Worm (Caenorhabditis elegans): Measurements from ENCODE around the gene C32D5.10.
A peak's percentile ranks its signal among the peaks of the same experiment; 100 is the strongest.

Gene C32D5.10

ce11 chrII:6324086-6324485 lies 27.7 kb downstream of the C32D5.10 start, which contains the start of gene sma-6:
TSS of gene sma-6 (plus strand) at chrII:6324484.
- TF ChIP-seq fos-1 (tag; optimal IDR thresholded peaks at IDR 0.05) = peak; percentile 32
- peak; percentile 50 for TF ChIP-seq sma-3 (GFP tag; optimal IDR thresholded peaks at IDR 0.05)
- no peak for TF ChIP-seq lsy-2 (tag; optimal IDR thresholded peaks at IDR 0.05)

- TF ChIP-seq unc-55 (GFP tag; optimal IDR thresholded peaks at IDR 0.05) = no peak
- no peak for TF ChIP-seq sem-4 (tag; optimal IDR thresholded peaks at IDR 0.05)
- no peak for TF ChIP-seq dmd-4 (tag; optimal IDR thresholded peaks at IDR 0.05)
- TF ChIP-seq skn-1 (tag; optimal IDR thresholded peaks at IDR 0.05) = no peak
- no peak for TF ChIP-seq nhr-11 (tag; optimal IDR thresholded peaks at IDR 0.05)
- no peak for TF ChIP-seq ztf-4 (tag; optimal IDR thresholded peaks at IDR 0.05)
- no peak for TF ChIP-seq nhr-25 (tag; optimal IDR thresholded peaks at IDR 0.05)
- no peak for TF ChIP-seq mdl-1 (tag; optimal IDR thresholded peaks at IDR 0.05)
- TF ChIP-seq lin-13 (GFP tag; optimal IDR thresholded peaks at IDR 0.05) = no peak
- TF ChIP-seq nhr-23 (tag; optimal IDR thresholded peaks at IDR 0.05) = no peak
- no peak for TF ChIP-seq ceh-16 (tag; optimal IDR thresholded peaks at IDR 0.05)
- TF ChIP-seq nhr-12 (tag; optimal IDR thresholded peaks at IDR 0.05) = no peak
- no peak for TF ChIP-seq ama-1 (optimal IDR thresholded peaks at IDR 0.05)
- TF ChIP-seq R02D3.7 (tag; optimal IDR thresholded peaks at IDR 0.05) = no peak
- no peak for TF ChIP-seq snpc-4 (tag; optimal IDR thresholded peaks at IDR 0.05)
- no peak for TF ChIP-seq nhr-77 (tag; optimal IDR thresholded peaks at IDR 0.05)
- no peak for TF ChIP-seq blmp-1 (tag; optimal IDR thresholded peaks at IDR 0.05; ENCODE audit: insufficient read depth)
Measured at ce11 chrII:6322979-6323378, 28.8 kb downstream of the C32D5.10 start, which contains the start of gene C32D5.4. TSS of gene C32D5.4 (minus strand) at chrII:6323079.

ce11 chrII:6322081-6322480 lies 29.7 kb downstream of the C32D5.10 start:
- no peak for TF ChIP-seq ama-1 (optimal IDR thresholded peaks at IDR 0.05)
- no peak for TF ChIP-seq fos-1 (tag; optimal IDR thresholded peaks at IDR 0.05)
- TF ChIP-seq sem-4 (tag; optimal IDR thresholded peaks at IDR 0.05) = no peak
- no peak for TF ChIP-seq nhr-77 (tag; optimal IDR thresholded peaks at IDR 0.05)
- no peak for TF ChIP-seq F13H6.1 (tag; optimal IDR thresholded peaks at IDR 0.05)
- TF ChIP-seq unc-62 (GFP tag; optimal IDR thresholded peaks at IDR 0.05) = no peak
- no peak for TF ChIP-seq gmeb-1 (tag; optimal IDR thresholded peaks at IDR 0.05)
- no peak for TF ChIP-seq nhr-12 (tag; optimal IDR thresholded peaks at IDR 0.05)
- TF ChIP-seq dmd-4 (tag; optimal IDR thresholded peaks at IDR 0.05) = no peak
- no peak for TF ChIP-seq elt-3 (tag; optimal IDR thresholded peaks at IDR 0.05)
- TF ChIP-seq nhr-23 (tag; optimal IDR thresholded peaks at IDR 0.05) = no peak

ce11 chrII:6320655-6321388 lies 31.0 kb downstream of the C32D5.10 start, which contains the start of gene efr-3:
TSS of gene efr-3 (minus strand) at chrII:6321159.
- TF ChIP-seq lsy-2 (tag; optimal IDR thresholded peaks at IDR 0.05) = peak; percentile 58 to 79
- peak; percentile 78 for TF ChIP-seq C34F6.9 (tag; optimal IDR thresholded peaks at IDR 0.05)
- TF ChIP-seq gmeb-1 (tag; optimal IDR thresholded peaks at IDR 0.05) = peak; percentile 92
- peak; percentile 46 for TF ChIP-seq lin-13 (GFP tag; optimal IDR thresholded peaks at IDR 0.05)
- TF ChIP-seq elt-1 (tag; optimal IDR thresholded peaks at IDR 0.05) = no peak
- TF ChIP-seq mab-5 (tag; optimal IDR thresholded peaks at IDR 0.05) = peak; percentile 41
- no peak for TF ChIP-seq skn-1 (tag; optimal IDR thresholded peaks at IDR 0.05)
- TF ChIP-seq sma-9 (GFP tag; optimal IDR thresholded peaks at IDR 0.05) = peak; percentile 16
- TF ChIP-seq sma-9 (tag; optimal IDR thresholded peaks at IDR 0.05) = no peak
- peak; percentile 56 for TF ChIP-seq crh-2 (tag; optimal IDR thresholded peaks at IDR 0.05)
- peak; percentile 86 for TF ChIP-seq unc-55 (GFP tag; optimal IDR thresholded peaks at IDR 0.05)

ce11 chrII:6311888-6312287 lies 39.9 kb downstream of the C32D5.10 start:
- TF ChIP-seq crh-2 (tag; optimal IDR thresholded peaks at IDR 0.05) (no peak), skn-1 (tag; optimal IDR thresholded peaks at IDR 0.05) (no peak), egl-27 (tag; optimal IDR thresholded peaks at IDR 0.05) (no peak), nhr-77 (tag; optimal IDR thresholded peaks at IDR 0.05) (no peak), ztf-11 (tag; optimal IDR thresholded peaks at IDR 0.05) (no peak), nhr-21 (tag; optimal IDR thresholded peaks at IDR 0.05) (no peak), nhr-129 (tag; optimal IDR thresholded peaks at IDR 0.05) (no peak), unc-55 (GFP tag; optimal IDR thresholded peaks at IDR 0.05) (no peak), F13H6.1 (tag; optimal IDR thresholded peaks at IDR 0.05) (no peak), unc-62 (GFP tag; optimal IDR thresholded peaks at IDR 0.05) (no peak), nhr-12 (tag; optimal IDR thresholded peaks at IDR 0.05) (no peak), snpc-4 (tag; optimal IDR thresholded peaks at IDR 0.05) (no peak), dmd-4 (tag; optimal IDR thresholded peaks at IDR 0.05) (no peak), lin-11 (tag; optimal IDR thresholded peaks at IDR 0.05) (no peak), fos-1 (tag; optimal IDR thresholded peaks at IDR 0.05) (no peak), nhr-23 (tag; optimal IDR thresholded peaks at IDR 0.05) (no peak), elt-3 (tag; optimal IDR thresholded peaks at IDR 0.05) (no peak)
